Fruit fly (Drosophila melanogaster): Measurements from ENCODE around the gene Nt5a.

Nt5a gene

DNA sequence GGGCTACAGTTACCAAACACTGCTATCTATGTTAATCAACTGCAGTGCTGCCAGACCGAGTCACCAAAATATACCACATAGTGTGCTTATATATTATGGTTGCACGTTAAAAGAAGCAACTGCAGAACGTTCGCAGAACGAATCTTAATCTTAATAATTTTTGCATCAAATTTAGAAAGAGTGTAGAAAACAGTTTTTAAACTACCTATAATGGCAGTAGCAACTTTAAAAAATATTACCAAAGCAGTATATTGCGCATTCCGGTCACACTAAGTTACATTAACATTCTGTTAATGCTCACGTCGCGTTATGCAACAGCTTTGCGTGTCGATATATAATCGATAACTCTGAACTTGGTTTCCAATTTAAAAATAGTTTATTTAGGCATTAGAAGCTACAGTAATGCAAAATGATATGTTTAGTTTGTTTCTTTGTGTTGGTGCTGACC is 34.9 kb upstream of the Nt5a start, which contains the start of gene indra (continued):
- TF ChIP-seq kah (GFP tag; optimal IDR thresholded peaks at IDR 0.05) (no peak), jing (GFP tag; optimal IDR thresholded peaks at IDR 0.05) (no peak), CG13296 (GFP tag; optimal IDR thresholded peaks at IDR 0.05) (no peak), eve (GFP tag; optimal IDR thresholded peaks at IDR 0.05) (no peak), Usf (GFP tag; optimal IDR thresholded peaks at IDR 0.05) (peak; percentile 8), en (GFP tag; optimal IDR thresholded peaks at IDR 0.05) (no peak), odd (GFP tag; optimal IDR thresholded peaks at IDR 0.05) (no peak), ab (GFP tag; optimal IDR thresholded peaks at IDR 0.05) (peak; percentile 21), wek (GFP tag; optimal IDR thresholded peaks at IDR 0.05) (no peak), CG12071 (GFP tag; optimal IDR thresholded peaks at IDR 0.05) (no peak), Sry-δ (GFP tag; optimal IDR thresholded peaks at IDR 0.05) (peak; percentile 68), Lpt (GFP tag; optimal IDR thresholded peaks at IDR 0.05) (no peak), prd (optimal IDR thresholded peaks at IDR 0.05) (no peak), prd (GFP tag; IDR thresholded peaks at IDR 0.05) (peak; percentile 45; the same call in 1 of the 3 replicates), D19A (tag; optimal IDR thresholded peaks at IDR 0.05) (no peak), Eip74EF (GFP tag; optimal IDR thresholded peaks at IDR 0.05) (no peak), Awh (GFP tag; IDR thresholded peaks at IDR 0.05) (no peak), twi (tag; optimal IDR thresholded peaks at IDR 0.05) (peak; percentile 47), CG7745 (tag; optimal IDR thresholded peaks at IDR 0.05) (no peak), pb (GFP tag; optimal IDR thresholded peaks at IDR 0.05) (no peak), CG12942 (GFP tag; optimal IDR thresholded peaks at IDR 0.05) (peak; percentile 36), HmgD (GFP tag; optimal IDR thresholded peaks at IDR 0.05) (no peak), dimm (GFP tag; IDR thresholded peaks at IDR 0.05) (no peak), slbo (GFP tag; IDR thresholded peaks at IDR 0.05) (peak; percentile 59), repo (GFP tag; optimal IDR thresholded peaks at IDR 0.05) (peak; percentile 12), CG6683 (GFP tag; optimal IDR thresholded peaks at IDR 0.05) (no peak), Blimp-1 (GFP tag; optimal IDR thresholded peaks at IDR 0.05) (no peak), CG14667 (GFP tag; IDR thresholded peaks at IDR 0.05) (no peak), CG11696 (GFP tag; IDR thresholded peaks at IDR 0.05) (no peak), corto (GFP tag; optimal IDR thresholded peaks at IDR 0.05) (no peak), ken (GFP tag; IDR thresholded peaks at IDR 0.05) (0 out of 3 replicates have a peak, but pooled peaks have one; percentile 45), lab (GFP tag; optimal IDR thresholded peaks at IDR 0.05) (no peak), CG13624 (GFP tag; optimal IDR thresholded peaks at IDR 0.05) (peak; percentile 76), Bteb2 (GFP tag; optimal IDR thresholded peaks at IDR 0.05) (peak; percentile 61), CG15073 (GFP tag; optimal IDR thresholded peaks at IDR 0.05) (no peak), Myb (GFP tag; optimal IDR thresholded peaks at IDR 0.05) (peak; percentile 71), sqz (GFP tag; optimal IDR thresholded peaks at IDR 0.05) (peak; percentile 92), HLH4C (GFP tag; IDR thresholded peaks at IDR 0.05; ENCODE audit: partially characterized antibody) (peak; percentile 46; the same call in 2 of the 3 replicates), Elba2 (GFP tag; optimal IDR thresholded peaks at IDR 0.05) (peak; percentile 58), CG4617 (GFP tag; optimal IDR thresholded peaks at IDR 0.05; ENCODE audit: borderline replicate concordance) (peak; percentile 78), CG8281 (tag; optimal IDR thresholded peaks at IDR 0.05) (no peak), sens (GFP tag) (peak; percentile 95), ind (GFP tag; optimal IDR thresholded peaks at IDR 0.05) (peak; percentile 56), fd102C (GFP tag; optimal IDR thresholded peaks at IDR 0.05) (no peak), Med (GFP tag) (peak; percentile 93), sisA (GFP tag; IDR thresholded peaks at IDR 0.05) (no peak), da (GFP tag; optimal IDR thresholded peaks at IDR 0.05) (peak; percentile 1), gt (GFP tag; IDR thresholded peaks at IDR 0.05) (no peak), bbx (GFP tag; IDR thresholded peaks at IDR 0.05; ENCODE audit: partially characterized antibody) (peak; percentile 76), zf30C (GFP tag; optimal IDR thresholded peaks at IDR 0.05) (no peak), abd-A (tag; optimal IDR thresholded peaks at IDR 0.05) (no peak), CG4820 (GFP tag; optimal IDR thresholded peaks at IDR 0.05) (peak; percentile 36)
